Worm (Caenorhabditis elegans) whole organism, mixed stage, embryonic: ENCODE data around the gene Y82E9BR.3.

ENCODE experiments used
- M03D4.4 ChIP-seq: sonication (generic microtip); optimal IDR thresholded peaks from 2 replicates; lab custom pipeline; 2017; ENCODE audit warnings: mild to moderate bottlenecking, missing genetic modification characterization, missing compliant biosample characterization
- bed-3 ChIP-seq: fragments of 200-800 bp; sonication (Bioruptor generic); optimal IDR thresholded peaks from 3 replicates; lab custom pipeline; 2018; ENCODE audit warnings: mild to moderate bottlenecking, missing genetic modification characterization, moderate library complexity, missing compliant biosample characterization
- ceh-39 ChIP-seq: fragments of 150-350 bp; optimal IDR thresholded peaks from 2 replicates; lab custom pipeline; 2014; ENCODE audit warnings: missing biosample characterization, missing genetic modification characterization
- ceh-43 ChIP-seq: fragments of 200-800 bp; sonication (Bioruptor generic); optimal IDR thresholded peaks from 2 replicates; lab custom pipeline; 2018; ENCODE audit warnings: mild to moderate bottlenecking, missing genetic modification characterization, moderate library complexity, missing compliant biosample characterization
- ceh-83 ChIP-seq: fragments of 200-800 bp; sonication (Bioruptor generic); optimal IDR thresholded peaks from 2 replicates; lab custom pipeline; 2018; ENCODE audit warnings: mild to moderate bottlenecking, missing genetic modification characterization, missing compliant biosample characterization
- ces-1 ChIP-seq: fragments of 150-350 bp; optimal IDR thresholded peaks from 2 replicates; lab custom pipeline; 2014; ENCODE audit warnings: missing biosample characterization, missing genetic modification reagents, missing genetic modification characterization
- cnd-1 ChIP-seq: fragments of 200-800 bp; sonication (Bioruptor generic); optimal IDR thresholded peaks from 2 replicates; lab custom pipeline; 2018; ENCODE audit warnings: mild to moderate bottlenecking, missing genetic modification characterization, missing compliant biosample characterization
- drap-1 ChIP-seq: fragments of 200-800 bp; sonication (Bioruptor generic); optimal IDR thresholded peaks from 3 replicates; lab custom pipeline; 2018; ENCODE audit warnings: mild to moderate bottlenecking, missing genetic modification characterization, missing compliant biosample characterization
- elt-1 ChIP-seq: sonication (generic microtip); optimal IDR thresholded peaks from 2 replicates; lab custom pipeline; 2017; ENCODE audit warnings: missing genetic modification characterization, mild to moderate bottlenecking, missing compliant biosample characterization, antibody characterized with exemption, moderate library complexity, borderline replicate concordance; ENCODE audit not compliant: insufficient read depth
- ham-2 ChIP-seq: fragments of 200-800 bp; sonication (Bioruptor generic); optimal IDR thresholded peaks from 2 replicates; lab custom pipeline; 2018; ENCODE audit warnings: mild to moderate bottlenecking, missing genetic modification characterization, missing compliant biosample characterization
- hlh-1 ChIP-seq: fragments of 150-350 bp; optimal IDR thresholded peaks from 2 replicates; lab custom pipeline; 2014; ENCODE audit warnings: missing biosample characterization, missing genetic modification reagents, missing genetic modification characterization
- lin-13 ChIP-seq: fragments of 150-350 bp; optimal IDR thresholded peaks from 2 replicates; lab custom pipeline; 2014; ENCODE audit warnings: missing biosample characterization, missing genetic modification characterization
- lin-32 ChIP-seq: fragments of 200-800 bp; sonication (Bioruptor generic); optimal IDR thresholded peaks from 2 replicates; lab custom pipeline; 2018; ENCODE audit warnings: mild to moderate bottlenecking, missing genetic modification characterization, missing compliant biosample characterization
- lsy-2 ChIP-seq: fragments of 150-350 bp; optimal IDR thresholded peaks from 2 replicates; lab custom pipeline; 2014; ENCODE audit warnings: missing biosample characterization, missing genetic modification characterization
- mab-5 ChIP-seq: fragments of 150-350 bp; optimal IDR thresholded peaks from 2 replicates; lab custom pipeline; 2014; ENCODE audit warnings: missing biosample characterization, missing genetic modification characterization
- mep-1 ChIP-seq: fragments of 150-350 bp; optimal IDR thresholded peaks from 2 replicates; lab custom pipeline; 2017; ENCODE audit warnings: missing biosample characterization, missing genetic modification reagents, missing genetic modification characterization, inconsistent platforms
- mls-2 ChIP-seq: sonication (generic microtip); optimal IDR thresholded peaks from 2 replicates; lab custom pipeline; 2016; ENCODE audit warnings: mild to moderate bottlenecking, missing genetic modification characterization, moderate library complexity, missing compliant biosample characterization
- nhr-12 ChIP-seq: fragments of 150-350 bp; optimal IDR thresholded peaks from 2 replicates; lab custom pipeline; 2014; ENCODE audit warnings: missing biosample characterization, missing genetic modification characterization
- nhr-2 ChIP-seq: fragments of 150-350 bp; optimal IDR thresholded peaks from 2 replicates; lab custom pipeline; 2014; ENCODE audit warnings: missing biosample characterization, missing genetic modification characterization
- nhr-28 ChIP-seq: fragments of 150-350 bp; optimal IDR thresholded peaks from 2 replicates; lab custom pipeline; 2014; ENCODE audit warnings: missing biosample characterization, missing genetic modification characterization
- nhr-76 ChIP-seq: sonication (generic microtip); optimal IDR thresholded peaks from 2 replicates; lab custom pipeline; 2017; ENCODE audit warnings: missing biosample characterization, missing genetic modification characterization
- pha-4 ChIP-seq: fragments of 150-350 bp; optimal IDR thresholded peaks from 2 replicates; lab custom pipeline; 2018; ENCODE audit warnings: missing biosample characterization, missing genetic modification reagents, missing genetic modification characterization
- sem-2 ChIP-seq: fragments of 200-800 bp; sonication (Bioruptor generic); optimal IDR thresholded peaks from 2 replicates; lab custom pipeline; 2018; ENCODE audit warnings: mild to moderate bottlenecking, missing genetic modification characterization, missing compliant biosample characterization
- snpc-4 ChIP-seq: fragments of 150-350 bp; optimal IDR thresholded peaks from 2 replicates; lab custom pipeline; 2014; ENCODE audit warnings: missing biosample characterization, missing genetic modification characterization
- sptf-1 ChIP-seq: sonication (generic microtip); optimal IDR thresholded peaks from 2 replicates; lab custom pipeline; 2017; ENCODE audit warnings: mild to moderate bottlenecking, missing genetic modification characterization, moderate library complexity, missing compliant biosample characterization
- tbx-8 ChIP-seq: fragments of 200-800 bp; sonication (Bioruptor generic); optimal IDR thresholded peaks from 2 replicates; lab custom pipeline; 2018; ENCODE audit warnings: mild to moderate bottlenecking, missing genetic modification characterization, moderate library complexity, missing compliant biosample characterization
- unc-120 ChIP-seq: sonication (generic microtip); optimal IDR thresholded peaks from 2 replicates; lab custom pipeline; 2017; ENCODE audit warnings: missing genetic modification characterization, missing compliant biosample characterization; ENCODE audit not compliant: poor library complexity, severe bottlenecking
- unc-62 ChIP-seq: fragments of 150-350 bp; optimal IDR thresholded peaks from 2 replicates; lab custom pipeline; 2014; ENCODE audit warnings: missing biosample characterization, missing genetic modification reagents, missing genetic modification characterization
- zip-8 ChIP-seq: fragments of 150-350 bp; optimal IDR thresholded peaks from 2 replicates; lab custom pipeline; 2014; ENCODE audit warnings: missing biosample characterization, missing genetic modification characterization
- ztf-11 ChIP-seq: fragments of 150-350 bp; optimal IDR thresholded peaks from 2 replicates; lab custom pipeline; 2014; ENCODE audit warnings: missing biosample characterization, missing genetic modification characterization

Gene Y82E9BR.3

ce11 chrIII:1395355-1395754 lies 23.6 kb upstream of the Y82E9BR.3 start:
- TF ChIP-seq nhr-2 (tag; lab: Kevin White, UChicago) (no peak), hlh-1 (no peak), nhr-28 (tag; lab: Kevin White, UChicago) (no peak), tbx-8 (GFP tag; lab: Kevin White, UChicago) (no peak), mab-5 (tag; lab: Kevin White, UChicago) (no peak), ztf-11 (tag; lab: Kevin White, UChicago) (no peak), nhr-76 (no peak), ces-1 (no peak), zip-8 (tag; lab: Kevin White, UChicago) (no peak), lin-13 (tag; lab: Kevin White, UChicago) (no peak), nhr-12 (no peak), lin-32 (no peak), ceh-43 (no peak), sptf-1 (tag; lab: Kevin White, UChicago) (no peak), bed-3 (no peak), unc-62 (GFP tag; lab: Kevin White, UChicago) (no peak), sem-2 (GFP tag; lab: Kevin White, UChicago) (no peak), mls-2 (tag; lab: Kevin White, UChicago) (no peak), elt-1 (tag; lab: Kevin White, UChicago) (no peak), ceh-39 (tag; lab: Kevin White, UChicago) (no peak)

- no peak for TF ChIP-seq sptf-1 (tag; lab: Kevin White, UChicago)
- no peak for TF ChIP-seq M03D4.4
Measured at ce11 chrIII:1398183-1398582, 20.8 kb upstream of the Y82E9BR.3 start.

- TF ChIP-seq lsy-2 (no peak), lin-13 (tag; lab: Kevin White, UChicago) (no peak), snpc-4 (tag; lab: Kevin White, UChicago) (no peak), nhr-2 (tag; lab: Kevin White, UChicago) (no peak), nhr-12 (no peak), zip-8 (tag; lab: Kevin White, UChicago) (no peak), unc-62 (GFP tag; lab: Kevin White, UChicago) (no peak), drap-1 (GFP tag; lab: Kevin White, UChicago) (no peak)
Measured at ce11 chrIII:1399670-1400069, 19.3 kb upstream of the Y82E9BR.3 start, which contains the start of gene pals-16. TSS of gene pals-16 (plus strand) at chrIII:1399970.

- TF ChIP-seq cnd-1 (tag; lab: Kevin White, UChicago) (no peak), pha-4 (tag; lab: Kevin White, UChicago) (no peak), tbx-8 (GFP tag; lab: Kevin White, UChicago) (no peak), mep-1 (tag; lab: Kevin White, UChicago) (no peak), mls-2 (tag; lab: Kevin White, UChicago) (no peak), nhr-28 (tag; lab: Kevin White, UChicago) (no peak), unc-120 (tag; lab: Kevin White, UChicago) (no peak), ceh-39 (tag; lab: Kevin White, UChicago) (no peak), lin-32 (no peak), lin-13 (tag; lab: Kevin White, UChicago) (no peak), nhr-12 (no peak), nhr-2 (tag; lab: Kevin White, UChicago) (no peak)
Measured at ce11 chrIII:1401497-1401990, 17.5 kb upstream of the Y82E9BR.3 start, which contains the start of gene pals-19. TSS of gene pals-19 (plus strand) at chrIII:1401940.

ce11 chrIII:1403108-1403507 lies 15.9 kb upstream of the Y82E9BR.3 start, which contains the start of gene pals-18:
TSS of gene pals-18 (plus strand) at chrIII:1403408.
- TF ChIP-seq unc-120 (tag; lab: Kevin White, UChicago) (no peak), elt-1 (tag; lab: Kevin White, UChicago) (no peak), cnd-1 (tag; lab: Kevin White, UChicago) (no peak), ham-2 (no peak), tbx-8 (GFP tag; lab: Kevin White, UChicago) (no peak), nhr-12 (no peak), ceh-83 (GFP tag; lab: Kevin White, UChicago) (no peak), ces-1 (no peak), sptf-1 (tag; lab: Kevin White, UChicago) (no peak), hlh-1 (no peak), drap-1 (GFP tag; lab: Kevin White, UChicago) (no peak), nhr-2 (tag; lab: Kevin White, UChicago) (no peak), ztf-11 (tag; lab: Kevin White, UChicago) (no peak), ceh-39 (tag; lab: Kevin White, UChicago) (no peak), mab-5 (tag; lab: Kevin White, UChicago) (no peak)
